Fruit fly (Drosophila melanogaster) whole organism, wandering third instar larva: ENCODE measurements around the gene NPFR.

ENCODE experiments used
- Abd-B ChIP-seq: fragments of >200 bp; optimal IDR thresholded peaks from 2 replicates; lab custom pipeline; 2017; ENCODE audit warnings: missing biosample characterization, missing genetic modification characterization
- OdsH ChIP-seq: fragments of 200-800 bp; sonication (Bioruptor generic); optimal IDR thresholded peaks from 2 replicates; lab custom pipeline; 2016; ENCODE audit warnings: missing biosample characterization, mild to moderate bottlenecking, missing genetic modification characterization
- fru ChIP-seq: fragments of 200-800 bp; sonication (Bioruptor generic); optimal IDR thresholded peaks from 3 replicates; lab custom pipeline; 2016; ENCODE audit warnings: missing biosample characterization, mild to moderate bottlenecking, missing genetic modification characterization
- h ChIP-seq: fragments of 200-800 bp; sonication (Bioruptor generic); optimal IDR thresholded peaks from 3 replicates; lab custom pipeline; 2016; ENCODE audit warnings: missing biosample characterization, mild to moderate bottlenecking, missing genetic modification characterization
- lola ChIP-seq: fragments of >200 bp; optimal IDR thresholded peaks from 2 replicates; lab custom pipeline; 2017; ENCODE audit warnings: missing biosample characterization, missing genetic modification characterization
- psq ChIP-seq: fragments of 200-800 bp; sonication (Bioruptor generic); optimal IDR thresholded peaks from 3 replicates; lab custom pipeline; 2017; ENCODE audit warnings: missing biosample characterization, mild to moderate bottlenecking, missing genetic modification characterization, moderate library complexity
- sv ChIP-seq: fragments of 200-800 bp; sonication (Bioruptor generic); optimal IDR thresholded peaks from 3 replicates; lab custom pipeline; 2016; ENCODE audit warnings: missing biosample characterization, missing genetic modification characterization

- TF ChIP-seq psq (GFP tag; lab: Kevin White, UChicago) (no peak), h (GFP tag; lab: Kevin White, UChicago) (no peak), Abd-B (GFP tag; lab: Kevin White, UChicago) (no peak), OdsH (GFP tag; lab: Kevin White, UChicago) (no peak), sv (no peak), fru (GFP tag; lab: Kevin White, UChicago) (no peak), lola (GFP tag; lab: Kevin White, UChicago) (no peak)
Observed at dm6 chr3R:6241289-6241688, 54.2 kb downstream of the NPFR start.
